Fruit fly (Drosophila melanogaster) whole organism, adult: ENCODE data around the gene CG10366.

ENCODE experiments used
- CG1620 ChIP-seq: fragments of 200-800 bp; sonication (Bioruptor generic); optimal IDR thresholded peaks from 2 replicates; lab custom pipeline; 2016; ENCODE audit warnings: missing biosample characterization, missing genetic modification characterization
- CG7045 ChIP-seq: fragments of 200-800 bp; sonication (Bioruptor generic); optimal IDR thresholded peaks from 2 replicates; lab custom pipeline; 2017; ENCODE audit warnings: missing biosample characterization, mild to moderate bottlenecking, missing genetic modification characterization
- CG7101 ChIP-seq: fragments of 200-800 bp; sonication (Bioruptor generic); optimal IDR thresholded peaks from 2 replicates; lab custom pipeline; 2018; ENCODE audit warnings: missing biosample characterization, mild to moderate bottlenecking, missing genetic modification characterization, moderate library complexity
- Crg-1 ChIP-seq: fragments of 200-800 bp; sonication (Bioruptor generic); optimal IDR thresholded peaks from 2 replicates; lab custom pipeline; 2016; ENCODE audit warnings: missing biosample characterization, missing genetic modification characterization
- cic ChIP-seq: fragments of 200-800 bp; sonication (Bioruptor generic); optimal IDR thresholded peaks from 2 replicates; lab custom pipeline; 2017; ENCODE audit warnings: missing biosample characterization, mild to moderate bottlenecking, missing genetic modification characterization, moderate library complexity
- kay ChIP-seq: fragments of 200-800 bp; sonication (Bioruptor generic); peaks from one replicate; lab custom pipeline; 2016; ENCODE audit warnings: missing biosample characterization, missing genetic modification characterization, borderline replicate concordance
- ovo ChIP-seq: fragments of 200-800 bp; sonication (Bioruptor generic); optimal IDR thresholded peaks from 2 replicates; lab custom pipeline; 2016; ENCODE audit warnings: missing biosample characterization, missing genetic modification characterization

- TF ChIP-seq Crg-1 (GFP tag; lab: Kevin White, UChicago) (peak; percentile 36), CG1620 (GFP tag; lab: Kevin White, UChicago) (peak; percentile 79), ovo (GFP tag; lab: Kevin White, UChicago) (peak; percentile 61), CG7045 (GFP tag; lab: Kevin White, UChicago) (peak; percentile 28), CG7101 (tag; lab: Kevin White, UChicago) (peak; percentile 70), kay (GFP tag; lab: Kevin White, UChicago) (no peak), cic (GFP tag; lab: Kevin White, UChicago) (peak; percentile 9)
Measured at dm6 chr2L:19583926-19584392, at the start of gene CG10366, which contains the start of gene PCNA2.
